Worm (Caenorhabditis elegans) whole organism, L2 larva: ENCODE measurements around the gene F02H6.3.

ENCODE experiments used
- F13H6.1 ChIP-seq: sonication (generic microtip); optimal IDR thresholded peaks from 2 replicates; lab custom pipeline; 2016; ENCODE audit warnings: missing genetic modification characterization, missing compliant biosample characterization
- ZK546.5 ChIP-seq: sonication (generic microtip); optimal IDR thresholded peaks from 2 replicates; lab custom pipeline; 2017; ENCODE audit warnings: missing biosample characterization, missing genetic modification characterization
- alr-1 ChIP-seq: fragments of 150-350 bp; optimal IDR thresholded peaks from 2 replicates; lab custom pipeline; 2014; ENCODE audit warnings: missing biosample characterization, missing genetic modification characterization
- blmp-1 ChIP-seq: sonication (generic microtip); optimal IDR thresholded peaks from 2 replicates; lab custom pipeline; 2017; ENCODE audit warnings: missing genetic modification characterization, mild to moderate bottlenecking, missing compliant biosample characterization, antibody characterized with exemption, moderate library complexity; ENCODE audit not compliant: insufficient read depth
- lin-39 ChIP-seq: fragments of 150-350 bp; optimal IDR thresholded peaks from 2 replicates; lab custom pipeline; 2014; ENCODE audit warnings: missing biosample characterization, missing genetic modification reagents, missing genetic modification characterization
- mab-5 ChIP-seq: fragments of 150-350 bp; optimal IDR thresholded peaks from 2 replicates; lab custom pipeline; 2014; ENCODE audit warnings: missing biosample characterization, missing genetic modification characterization
- nhr-6 ChIP-seq: fragments of 150-350 bp; optimal IDR thresholded peaks from 2 replicates; lab custom pipeline; 2014; ENCODE audit warnings: missing biosample characterization, missing genetic modification characterization
- nhr-77 ChIP-seq: fragments of 150-350 bp; optimal IDR thresholded peaks from 2 replicates; lab custom pipeline; 2014; ENCODE audit warnings: missing biosample characterization, missing genetic modification characterization
- unc-62 ChIP-seq: fragments of 150-350 bp; optimal IDR thresholded peaks from 2 replicates; lab custom pipeline; 2014; ENCODE audit warnings: missing biosample characterization, missing genetic modification reagents, missing genetic modification characterization
- zag-1 ChIP-seq: fragments of 150-350 bp; optimal IDR thresholded peaks from 2 replicates; lab custom pipeline; 2014; ENCODE audit warnings: missing biosample characterization, missing genetic modification characterization

- no peak for TF ChIP-seq ZK546.5 (tag; lab: Kevin White, UChicago)
- no peak for TF ChIP-seq F13H6.1 (tag; lab: Kevin White, UChicago)
- no peak for TF ChIP-seq nhr-6 (tag; lab: Kevin White, UChicago)
- TF ChIP-seq blmp-1 (tag; lab: Kevin White, UChicago), result no peak
- no peak for TF ChIP-seq alr-1
- no peak for TF ChIP-seq zag-1 (tag; lab: Kevin White, UChicago)
- TF ChIP-seq nhr-77, result no peak
- TF ChIP-seq unc-62 (GFP tag; lab: Kevin White, UChicago), result no peak
- no peak for TF ChIP-seq mab-5
- no peak for TF ChIP-seq lin-39 (tag; lab: Kevin White, UChicago)
Observed at ce11 chrIV:14250113-14250512, 46.9 kb downstream of the F02H6.3 start, which contains the start of gene srab-24.
